Worm (Caenorhabditis elegans): ENCODE measurements around the gene B0563.5.

B0563.5 gene

DNA sequence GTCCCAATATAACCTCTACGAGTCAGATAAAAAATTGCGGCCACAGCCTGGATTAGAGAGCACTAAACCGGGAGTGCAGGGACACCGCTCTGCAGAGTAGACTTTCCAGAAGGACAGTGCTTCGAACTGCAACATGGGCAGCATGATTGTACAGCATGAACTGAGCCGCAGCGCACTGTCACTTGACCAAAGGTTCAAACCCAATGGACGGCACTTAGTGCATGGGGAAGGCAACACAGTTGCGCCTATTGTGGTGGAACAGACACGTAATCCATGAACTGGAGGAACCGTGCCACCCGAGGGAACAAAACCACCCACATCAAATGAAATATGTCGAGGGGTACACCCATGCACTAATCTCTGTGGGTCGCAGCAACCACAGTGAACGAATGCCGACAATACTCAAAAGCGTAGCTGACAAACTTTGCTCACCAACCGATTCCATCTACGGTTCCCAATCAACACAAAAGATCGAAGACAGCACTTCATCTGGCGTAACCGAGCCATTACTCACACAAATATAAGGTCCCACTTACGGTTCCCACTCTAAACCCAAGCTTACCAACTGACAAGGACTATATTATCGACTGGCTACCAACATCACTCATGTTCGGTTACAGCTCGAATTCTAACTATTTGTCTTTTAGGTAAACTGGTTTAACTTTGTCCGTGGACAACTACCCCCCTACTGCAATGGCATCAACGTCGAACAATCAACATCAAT is 49.6 kb downstream of the B0563.5 start:
- TF ChIP-seq mef-2 (tag; optimal IDR thresholded peaks at IDR 0.05) (no peak), efl-1 (optimal IDR thresholded peaks at IDR 0.05) (no peak), efl-1 (GFP tag; optimal IDR thresholded peaks at IDR 0.05 in 1 of 2) (peak in 1 of 2 experiments; percentile 55), lin-35 (GFP tag; optimal IDR thresholded peaks at IDR 0.05) (no peak), elt-2 (tag; optimal IDR thresholded peaks at IDR 0.05) (no peak), ceh-82 (tag; optimal IDR thresholded peaks at IDR 0.05) (no peak), Y116A8C.19 (tag; optimal IDR thresholded peaks at IDR 0.05; ENCODE audit: borderline replicate concordance) (no peak), jun-1 (tag; optimal IDR thresholded peaks at IDR 0.05) (no peak)
